Fruit fly (Drosophila melanogaster) whole organism, embryonic: ENCODE results near the gene fbl.

Experiments used
- Adf1 ChIP-seq: fragments of 200-800 bp; sonication (Bioruptor generic); IDR thresholded peaks from 2 replicates; pipeline ENCODE4 v1.3.6; 2022; ENCODE audit warnings: missing biosample characterization, missing genetic modification characterization
- Atf6 ChIP-seq: fragments of 200-800 bp; sonication (Bioruptor generic); IDR thresholded peaks from 2 replicates; pipeline ENCODE4 v1.3.6; 2022; ENCODE audit warnings: missing biosample characterization, missing genetic modification characterization
- B-H2 ChIP-seq: fragments of 200-800 bp; sonication (Bioruptor generic); optimal IDR thresholded peaks from 2 replicates; lab custom pipeline; 2018; ENCODE audit warnings: missing biosample characterization, mild to moderate bottlenecking, missing genetic modification characterization
- Bteb2 ChIP-seq: fragments of 200-800 bp; sonication (Bioruptor generic); optimal IDR thresholded peaks from 2 replicates; lab custom pipeline; 2016; ENCODE audit warnings: missing biosample characterization, missing genetic modification characterization
- CG10274 ChIP-seq: fragments of 200-800 bp; sonication (Bioruptor generic); optimal IDR thresholded peaks from 3 replicates; lab custom pipeline; 2017; ENCODE audit warnings: missing biosample characterization, mild to moderate bottlenecking, missing genetic modification characterization
- CG10321 ChIP-seq: fragments of 200-800 bp; sonication (Bioruptor generic); IDR thresholded peaks from 2 replicates; pipeline ENCODE4 v1.3.6; 2022; ENCODE audit warnings: missing biosample characterization, missing genetic modification characterization
- CG10543 ChIP-seq: fragments of 200-800 bp; sonication (Bioruptor generic); optimal IDR thresholded peaks from 3 replicates; lab custom pipeline; 2017; ENCODE audit warnings: missing biosample characterization, mild to moderate bottlenecking, missing genetic modification characterization, moderate library complexity
- CG12744 ChIP-seq: fragments of 200-800 bp; sonication (Bioruptor generic); optimal IDR thresholded peaks from 2 replicates; lab custom pipeline; 2016; ENCODE audit warnings: missing biosample characterization, missing genetic modification characterization
- CG12769 ChIP-seq: fragments of 200-800 bp; sonication (Bioruptor generic); optimal IDR thresholded peaks from 2 replicates; lab custom pipeline; 2019; ENCODE audit warnings: missing biosample characterization, mild to moderate bottlenecking, missing genetic modification characterization, moderate library complexity
- CG15514 ChIP-seq: fragments of 200-800 bp; sonication (Bioruptor generic); optimal IDR thresholded peaks from 3 replicates; lab custom pipeline; 2017; ENCODE audit warnings: missing biosample characterization, missing genetic modification characterization, mild to moderate bottlenecking, moderate library complexity, missing genetic modification reagents
- CG2678 ChIP-seq: fragments of 200-800 bp; sonication (Bioruptor generic); optimal IDR thresholded peaks from 3 replicates; lab custom pipeline; 2019; ENCODE audit warnings: missing biosample characterization, mild to moderate bottlenecking, missing genetic modification characterization, moderate library complexity
- CG31388 ChIP-seq: fragments of 200-800 bp; sonication (Bioruptor generic); optimal IDR thresholded peaks from 2 replicates; lab custom pipeline; 2016; ENCODE audit warnings: missing biosample characterization, missing genetic modification characterization
- CG34224 ChIP-seq: fragments of 200-800 bp; sonication (Bioruptor generic); IDR thresholded peaks from 3 replicates; pipeline ENCODE4 v1.3.6; 2022; ENCODE audit warnings: missing biosample characterization, missing genetic modification characterization; ENCODE audit not compliant: partially characterized antibody
- CG5180 ChIP-seq: fragments of 200-800 bp; sonication (Bioruptor generic); optimal IDR thresholded peaks from 3 replicates; lab custom pipeline; 2017; ENCODE audit warnings: missing biosample characterization, missing genetic modification characterization, mild to moderate bottlenecking, moderate library complexity, missing genetic modification reagents
- CG6765 ChIP-seq: fragments of 200-800 bp; sonication (Bioruptor generic); optimal IDR thresholded peaks from 3 replicates; lab custom pipeline; 2017; ENCODE audit warnings: missing biosample characterization, mild to moderate bottlenecking, missing genetic modification characterization
- CG7357 ChIP-seq: fragments of 200-800 bp; sonication (Bioruptor generic); IDR thresholded peaks from 3 replicates; pipeline ENCODE4 v1.3.6; 2022; ENCODE audit warnings: missing biosample characterization, missing genetic modification characterization
- CG8290 ChIP-seq, 3 experiments: fragments of 200-800 bp; sonication (Bioruptor generic); optimal IDR thresholded peaks; 2 replicates each; lab custom pipeline; 2016 to 2019; ENCODE audit warnings: missing biosample characterization in 3 of 3, missing genetic modification characterization in 3 of 3, mild to moderate bottlenecking in 2 of 3, moderate library complexity in 1 of 3
- CG9817 ChIP-seq: fragments of 200-800 bp; sonication (Bioruptor generic); optimal IDR thresholded peaks from 2 replicates; lab custom pipeline; 2018; ENCODE audit warnings: missing biosample characterization, mild to moderate bottlenecking, missing genetic modification characterization, moderate library complexity
- CrebB ChIP-seq: fragments of 200-800 bp; sonication (Bioruptor generic); optimal IDR thresholded peaks from 3 replicates; lab custom pipeline; 2018; ENCODE audit warnings: missing biosample characterization, mild to moderate bottlenecking, missing genetic modification characterization
- Deaf1 ChIP-seq: fragments of 200-800 bp; optimal IDR thresholded peaks from 3 replicates; lab custom pipeline; 2019; ENCODE audit warnings: missing biosample characterization, mild to moderate bottlenecking, missing genetic modification characterization, moderate library complexity
- Dip3 ChIP-seq: fragments of 200-800 bp; sonication (Bioruptor generic); optimal IDR thresholded peaks from 3 replicates; lab custom pipeline; 2016; ENCODE audit warnings: missing biosample characterization, missing genetic modification characterization
- Ets65A ChIP-seq: fragments of 200-800 bp; sonication (Bioruptor generic); peaks from one replicate; lab custom pipeline; 2016; ENCODE audit warnings: missing biosample characterization, missing genetic modification characterization
- Hmr ChIP-seq: fragments of 200-800 bp; sonication (Bioruptor generic); optimal IDR thresholded peaks from 3 replicates; lab custom pipeline; 2017; ENCODE audit warnings: mild to moderate bottlenecking, missing biosample characterization, missing genetic modification reagents, missing genetic modification characterization
- Hr78 ChIP-seq, 2 experiments: fragments of 200-800 bp in 1 of 2; fragments of >200 bp in 1 of 2; sonication (Bioruptor generic) in 1 of 2; optimal IDR thresholded peaks; 2 replicates each; lab custom pipeline; 2017 to 2019; ENCODE audit warnings: missing biosample characterization in 2 of 2, missing genetic modification characterization in 2 of 2, mild to moderate bottlenecking in 1 of 2, moderate library complexity in 1 of 2
- Med ChIP-seq: fragments of 200-800 bp; sonication (Bioruptor generic); peaks from one replicate; lab custom pipeline; 2016; ENCODE audit warnings: missing biosample characterization, missing genetic modification characterization, mild to moderate bottlenecking, inconsistent platforms, moderate library complexity
- Ravus ChIP-seq: fragments of 200-800 bp; sonication (Bioruptor generic); IDR thresholded peaks from 2 replicates; pipeline ENCODE4 v1.3.6; 2022; ENCODE audit warnings: missing biosample characterization, missing genetic modification characterization
- Rfx ChIP-seq: fragments of 200-800 bp; sonication (Bioruptor generic); IDR thresholded peaks from 2 replicates; pipeline ENCODE4 v1.3.6; 2022; ENCODE audit warnings: missing biosample characterization, missing genetic modification characterization
- Side ChIP-seq: fragments of 200-800 bp; sonication (Bioruptor generic); optimal IDR thresholded peaks from 2 replicates; lab custom pipeline; 2016; ENCODE audit warnings: missing biosample characterization, missing genetic modification characterization
- abd-A ChIP-seq: fragments of 200-800 bp; sonication (Bioruptor generic); optimal IDR thresholded peaks from 3 replicates; lab custom pipeline; 2019; ENCODE audit warnings: missing biosample characterization, mild to moderate bottlenecking, missing genetic modification characterization, moderate library complexity
- bcd ChIP-seq: fragments of 200-800 bp; sonication (Bioruptor generic); optimal IDR thresholded peaks from 2 replicates; lab custom pipeline; 2017; ENCODE audit warnings: missing biosample characterization, mild to moderate bottlenecking, missing genetic modification characterization
- bsh ChIP-seq, 2 experiments: fragments of 200-800 bp; sonication (Bioruptor generic); optimal IDR thresholded peaks; 2 replicates each; lab custom pipeline; 2017 to 2018; ENCODE audit warnings: mild to moderate bottlenecking in 2 of 2, missing biosample characterization in 2 of 2, missing genetic modification characterization in 2 of 2, moderate library complexity in 1 of 2
- cg ChIP-seq: fragments of 200-800 bp; sonication (Bioruptor generic); optimal IDR thresholded peaks from 3 replicates; lab custom pipeline; 2019; ENCODE audit warnings: missing biosample characterization, mild to moderate bottlenecking, missing genetic modification characterization, moderate library complexity
- chinmo ChIP-seq: fragments of 200-800 bp; sonication (Bioruptor generic); IDR thresholded peaks from 4 replicates; pipeline ENCODE4 v1.3.6; 2022; ENCODE audit warnings: missing biosample characterization, missing genetic modification characterization; ENCODE audit not compliant: partially characterized antibody
- cwo ChIP-seq: fragments of 200-800 bp; sonication (Bioruptor generic); optimal IDR thresholded peaks from 3 replicates; lab custom pipeline; 2017; ENCODE audit warnings: missing biosample characterization, missing genetic modification characterization, mild to moderate bottlenecking, moderate library complexity, missing genetic modification reagents
- dimm ChIP-seq: fragments of 200-800 bp; sonication (Bioruptor generic); IDR thresholded peaks from 2 replicates; pipeline ENCODE4 v1.3.6; 2022; ENCODE audit warnings: missing biosample characterization, missing genetic modification characterization
- grn ChIP-seq: fragments of 200-800 bp; sonication (Bioruptor generic); optimal IDR thresholded peaks from 3 replicates; lab custom pipeline; 2017; ENCODE audit warnings: missing biosample characterization, missing genetic modification characterization
- kah ChIP-seq: fragments of 200-800 bp; sonication (Bioruptor generic); optimal IDR thresholded peaks from 2 replicates; lab custom pipeline; 2018; ENCODE audit warnings: missing biosample characterization, mild to moderate bottlenecking, missing genetic modification characterization
- mirr ChIP-seq: fragments of 200-800 bp; sonication (Bioruptor generic); optimal IDR thresholded peaks from 3 replicates; lab custom pipeline; 2018; ENCODE audit warnings: missing biosample characterization, mild to moderate bottlenecking, missing genetic modification characterization
- phol ChIP-seq: fragments of 200-800 bp; sonication (Bioruptor generic); optimal IDR thresholded peaks from 3 replicates; lab custom pipeline; 2018; ENCODE audit warnings: missing biosample characterization, mild to moderate bottlenecking, missing genetic modification characterization, moderate library complexity
- psq ChIP-seq: fragments of 200-800 bp; sonication (Bioruptor generic); optimal IDR thresholded peaks from 2 replicates; lab custom pipeline; 2017; ENCODE audit warnings: missing biosample characterization, missing genetic modification characterization
- ranshi ChIP-seq: fragments of 200-800 bp; sonication (Bioruptor generic); IDR thresholded peaks from 2 replicates; pipeline ENCODE4 v1.3.6; 2022; ENCODE audit warnings: missing biosample characterization, missing genetic modification characterization
- sd ChIP-seq: fragments of 200-800 bp; sonication (Bioruptor generic); optimal IDR thresholded peaks from 3 replicates; lab custom pipeline; 2018; ENCODE audit warnings: missing biosample characterization, mild to moderate bottlenecking, missing genetic modification characterization, moderate library complexity
- sens ChIP-seq: fragments of 200-800 bp; sonication (Bioruptor generic); peaks from one replicate; lab custom pipeline; 2016; ENCODE audit warnings: missing biosample characterization, missing genetic modification characterization
- sob ChIP-seq: fragments of 200-800 bp; sonication (Bioruptor generic); IDR thresholded peaks from 2 replicates; pipeline ENCODE4 v1.3.6; 2022; ENCODE audit warnings: missing biosample characterization, missing genetic modification characterization
- sr ChIP-seq: fragments of 200-800 bp; sonication (Bioruptor generic); IDR thresholded peaks from 3 replicates; pipeline ENCODE4 v1.3.6; 2022; ENCODE audit warnings: missing biosample characterization, missing genetic modification characterization
- sug ChIP-seq: fragments of 200-800 bp; optimal IDR thresholded peaks from 2 replicates; lab custom pipeline; 2019; ENCODE audit warnings: missing biosample characterization, mild to moderate bottlenecking, missing genetic modification characterization, moderate library complexity
- unc-4 ChIP-seq: fragments of 200-800 bp; sonication (Bioruptor generic); IDR thresholded peaks from 2 replicates; pipeline ENCODE4 v1.3.6; 2022; ENCODE audit warnings: missing biosample characterization, missing genetic modification characterization; ENCODE audit not compliant: partially characterized antibody
- vvl ChIP-seq: fragments of 200-800 bp; sonication (Bioruptor generic); IDR thresholded peaks from 2 replicates; pipeline ENCODE4 v1.3.6; 2022; ENCODE audit warnings: missing biosample characterization, missing genetic modification characterization

Gene fbl

dm6 chr3L:20385408-20385807, 1.2 kb downstream of the fbl start (continued):
- TF ChIP-seq CG10321 (GFP tag; lab: Robert Waterston, UW) (no peak), Adf1 (GFP tag; lab: Robert Waterston, UW) (no peak), CG31388 (no peak), CrebB (tag; lab: Kevin White, UChicago) (peak; percentile 17), mirr (GFP tag; lab: Kevin White, UChicago) (peak; percentile 77), sug (peak; percentile 64), sr (GFP tag; lab: Robert Waterston, UW) (no peak), CG10274 (GFP tag; lab: Kevin White, UChicago) (peak; percentile 58), Ravus (no peak), Bteb2 (GFP tag; lab: Kevin White, UChicago) (no peak), CG34224 (GFP tag; lab: Robert Waterston, UW) (no peak), CG8290 (GFP tag; optimal IDR thresholded peaks at IDR 0.05; lab: Kevin White, UChicago) (no peak), CG8290 (tag; optimal IDR thresholded peaks at IDR 0.05; lab: Kevin White, UChicago) (peak in 1 of 2 experiments; percentile 15), grn (GFP tag; lab: Kevin White, UChicago) (peak; percentile 87), Ets65A (GFP tag; lab: Kevin White, UChicago) (no peak), phol (tag; lab: Kevin White, UChicago) (no peak)

DNA sequence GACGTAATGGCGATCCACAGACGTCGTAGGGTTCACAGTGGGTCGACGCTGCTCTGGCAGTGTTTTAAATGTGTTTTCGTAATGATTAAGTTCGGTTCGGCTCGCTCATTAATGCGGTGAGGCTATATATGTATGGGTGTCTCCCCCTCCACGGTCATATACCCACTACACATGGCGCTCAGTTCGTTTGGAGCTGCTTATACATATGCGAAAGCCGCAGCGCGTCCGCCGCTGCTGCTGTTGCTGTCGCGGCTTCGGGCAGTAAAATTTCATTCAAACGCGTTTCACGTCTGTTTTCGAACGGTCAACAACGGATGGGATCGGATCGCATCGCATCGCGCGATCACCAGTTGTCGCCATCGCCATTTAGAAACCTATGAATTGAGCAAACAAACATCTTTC, 1.7 kb downstream of the fbl start:
- TF ChIP-seq abd-A (tag; lab: Kevin White, UChicago) (peak; percentile 75), chinmo (peak; percentile 55; the same call in 1 of the 4 replicates), Hr78 (GFP tag; optimal IDR thresholded peaks at IDR 0.05; lab: Kevin White, UChicago) (peak in 1 of 2 experiments; percentile 83), dimm (GFP tag; lab: Robert Waterston, UW) (no peak), ranshi (GFP tag; lab: Robert Waterston, UW) (0 out of 2 replicates have a peak, but pooled peaks have one; percentile 14), mirr (GFP tag; lab: Kevin White, UChicago) (peak; percentile 24), CG2678 (tag; lab: Kevin White, UChicago) (peak; percentile 4), sob (GFP tag; lab: Robert Waterston, UW) (peak; percentile 38; the same call in 1 of the 2 replicates), vvl (GFP tag; lab: Robert Waterston, UW) (peak; percentile 74), cg (peak; percentile 53), Med (GFP tag; lab: Kevin White, UChicago) (peak; percentile 72), bcd (GFP tag; lab: Kevin White, UChicago) (no peak), CG12769 (peak; percentile 81), kah (GFP tag; lab: Kevin White, UChicago) (no peak), Deaf1 (tag; lab: Kevin White, UChicago) (peak; percentile 41), unc-4 (0 out of 2 replicates have a peak, but pooled peaks have one; percentile 19), CG15514 (GFP tag; lab: Kevin White, UChicago) (peak; percentile 14), CG6765 (GFP tag; lab: Kevin White, UChicago) (peak; percentile 22), B-H2 (GFP tag; lab: Kevin White, UChicago) (peak; percentile 51), bsh (GFP tag; optimal IDR thresholded peaks at IDR 0.05; lab: Kevin White, UChicago) (no peak), Hmr (GFP tag; lab: Kevin White, UChicago) (peak; percentile 23), CG7357 (GFP tag; lab: Robert Waterston, UW) (no peak), Adf1 (GFP tag; lab: Robert Waterston, UW) (peak; percentile 84), Rfx (GFP tag; lab: Robert Waterston, UW) (0 out of 2 replicates have a peak, but pooled peaks have one; percentile 27), Atf6 (0 out of 2 replicates have a peak, but pooled peaks have one; percentile 18), psq (GFP tag; lab: Kevin White, UChicago) (no peak), cwo (GFP tag; lab: Kevin White, UChicago) (peak; percentile 16), CG9817 (tag; lab: Kevin White, UChicago) (no peak), CG10543 (GFP tag; lab: Kevin White, UChicago) (peak; percentile 77), sd (tag; lab: Kevin White, UChicago) (no peak), sens (GFP tag; lab: Kevin White, UChicago) (peak; percentile 65), CG5180 (GFP tag; lab: Kevin White, UChicago) (peak; percentile 89), Dip3 (GFP tag; lab: Kevin White, UChicago) (no peak), CG12744 (GFP tag; lab: Kevin White, UChicago) (no peak), Side (no peak)
